Fruit fly (Drosophila melanogaster) Kc167 (cell line): Measurements from ENCODE around the gene CCAP.

Experiments used
- Myc ChIP-seq: fragments of >200 bp; optimal IDR thresholded peaks from 2 replicates; lab custom pipeline; 2017; ENCODE audit warnings: missing external identifiers
- h ChIP-seq: fragments of >200 bp; optimal IDR thresholded peaks from 3 replicates; lab custom pipeline; 2018; ENCODE audit warnings: missing external identifiers
- insv ChIP-seq: fragments of >200 bp; optimal IDR thresholded peaks from 3 replicates; lab custom pipeline; 2018; ENCODE audit warnings: missing external identifiers
- psq ChIP-seq: fragments of >200 bp; optimal IDR thresholded peaks from 2 replicates; lab custom pipeline; 2017; ENCODE audit warnings: missing external identifiers

dm6 chr3R:22724149-22724973 is 22.5 kb upstream of the CCAP start, which contains the start of gene Irp-1A:
- TF ChIP-seq psq (lab: Kevin White, UChicago) (no peak), insv (lab: Kevin White, UChicago) (no peak), h (no peak), Myc (lab: Kevin White, UChicago) (no peak)
